Fruit fly (Drosophila melanogaster) whole organism, embryonic: Measurements from ENCODE around the gene CG17784.

Source experiments
- CG13894 ChIP-seq: fragments of 200-800 bp; sonication (Bioruptor generic); optimal IDR thresholded peaks from 3 replicates; lab custom pipeline; 2018; ENCODE audit warnings: missing biosample characterization, mild to moderate bottlenecking, missing genetic modification characterization, moderate library complexity
- CG17328 ChIP-seq: fragments of 200-800 bp; sonication (Bioruptor generic); IDR thresholded peaks from 2 replicates; pipeline ENCODE4 v1.3.6; 2022; ENCODE audit warnings: missing biosample characterization, missing genetic modification characterization
- CG8281 ChIP-seq: fragments of 200-800 bp; sonication (Bioruptor generic); optimal IDR thresholded peaks from 2 replicates; lab custom pipeline; 2018; ENCODE audit warnings: missing biosample characterization, mild to moderate bottlenecking, missing genetic modification characterization, moderate library complexity
- dpn ChIP-seq, 2 experiments: fragments of 200-800 bp; sonication (Bioruptor generic); optimal IDR thresholded peaks; 3 replicates each; lab custom pipeline; 2016; ENCODE audit warnings: missing biosample characterization in 2 of 2, missing genetic modification characterization in 2 of 2
- her ChIP-seq: fragments of 200-800 bp; sonication (Bioruptor generic); optimal IDR thresholded peaks from 2 replicates; lab custom pipeline; 2016; ENCODE audit warnings: missing biosample characterization, missing genetic modification characterization
- lbe ChIP-seq: fragments of 200-800 bp; sonication (Bioruptor generic); optimal IDR thresholded peaks from 2 replicates; lab custom pipeline; 2016; ENCODE audit warnings: missing biosample characterization, mild to moderate bottlenecking, missing genetic modification characterization
- lola ChIP-seq, 3 experiments: fragments of >200 bp in 2 of 3; fragments of 200-800 bp in 1 of 3; sonication (Bioruptor generic) in 1 of 3; optimal IDR thresholded peaks; 2 replicates each; lab custom pipeline; 2017 to 2019; ENCODE audit warnings: missing biosample characterization in 3 of 3, missing genetic modification characterization in 3 of 3, mild to moderate bottlenecking in 1 of 3, moderate library complexity in 1 of 3
- rib ChIP-seq: fragments of 200-800 bp; sonication (Bioruptor generic); IDR thresholded peaks from 2 replicates; pipeline ENCODE4 v1.3.6; 2022; ENCODE audit warnings: missing biosample characterization, missing genetic modification characterization
- zfh2 ChIP-seq: fragments of 200-800 bp; sonication (Bioruptor generic); optimal IDR thresholded peaks from 2 replicates; lab custom pipeline; 2016; ENCODE audit warnings: missing biosample characterization, missing genetic modification characterization

DNA sequence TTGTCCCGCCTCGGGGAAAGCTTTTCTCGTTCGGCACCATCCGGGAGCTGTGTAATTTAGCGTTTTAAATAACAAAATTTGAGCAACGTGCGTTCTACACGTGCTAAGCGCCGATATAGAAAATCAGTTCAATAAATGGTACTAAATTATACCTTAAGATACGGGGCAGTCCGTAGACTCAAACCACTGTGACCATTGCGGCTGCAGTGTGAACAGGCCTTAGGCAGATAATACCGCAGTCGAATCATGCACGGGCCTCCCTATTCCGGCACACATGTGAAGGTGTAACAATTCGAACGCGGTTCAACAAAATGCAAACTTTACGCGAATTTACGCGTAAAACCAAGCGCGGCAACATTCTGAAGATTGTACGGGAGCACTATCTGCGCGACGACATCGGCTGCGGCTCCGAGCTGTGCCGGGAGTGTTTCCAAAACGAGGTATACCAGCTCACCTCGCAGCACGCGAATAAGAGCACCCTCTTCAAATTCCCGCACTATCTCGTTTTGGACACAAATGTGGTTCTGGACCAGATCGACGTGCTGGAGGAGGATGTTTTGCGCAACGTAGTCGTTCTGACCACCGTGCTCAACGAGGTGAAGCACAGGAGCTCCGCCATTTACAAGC is 31.5 kb downstream of the CG17784 start, which contains the start of the genes Rrp5 and Dis3:
- TF ChIP-seq CG13894 (tag; lab: Kevin White, UChicago) (no peak), lbe (no peak), CG17328 (peak; percentile 46; the same call in 1 of the 2 replicates), zfh2 (peak; percentile 51), rib (no peak), lola (GFP tag; optimal IDR thresholded peaks at IDR 0.05; lab: Kevin White, UChicago) (no peak), CG8281 (tag; lab: Kevin White, UChicago) (no peak), her (GFP tag; lab: Kevin White, UChicago) (peak; percentile 96), dpn (GFP tag; optimal IDR thresholded peaks at IDR 0.05; lab: Kevin White, UChicago) (no peak)
